Fruit fly (Drosophila melanogaster) whole organism, adult: Measurements from ENCODE around the gene CG15399.

Experiments used
- CG11617 ChIP-seq: fragments of 200-800 bp; sonication (Bioruptor generic); optimal IDR thresholded peaks from 2 replicates; lab custom pipeline; 2017; ENCODE audit warnings: mild to moderate bottlenecking, missing biosample characterization, missing genetic modification reagents, missing genetic modification characterization
- CG33017 ChIP-seq: fragments of 200-800 bp; sonication (Bioruptor generic); optimal IDR thresholded peaks from 2 replicates; lab custom pipeline; 2018; ENCODE audit warnings: missing biosample characterization, mild to moderate bottlenecking, missing genetic modification characterization, moderate library complexity
- CG5204 ChIP-seq: fragments of 200-800 bp; sonication (Bioruptor generic); optimal IDR thresholded peaks from 2 replicates; lab custom pipeline; 2016; ENCODE audit warnings: missing biosample characterization, missing genetic modification characterization
- Clk ChIP-seq: fragments of 200-800 bp; sonication (Bioruptor generic); optimal IDR thresholded peaks from 2 replicates; lab custom pipeline; 2017; ENCODE audit warnings: missing biosample characterization, missing genetic modification characterization
- Crg-1 ChIP-seq: fragments of 200-800 bp; sonication (Bioruptor generic); optimal IDR thresholded peaks from 2 replicates; lab custom pipeline; 2016; ENCODE audit warnings: missing biosample characterization, missing genetic modification characterization
- cnc ChIP-seq, 2 experiments: fragments of >200 bp; optimal IDR thresholded peaks; 2 replicates each; lab custom pipeline; 2017
- ovo ChIP-seq: fragments of 200-800 bp; sonication (Bioruptor generic); optimal IDR thresholded peaks from 2 replicates; lab custom pipeline; 2016; ENCODE audit warnings: missing biosample characterization, missing genetic modification characterization
- pad ChIP-seq: fragments of 200-800 bp; sonication (Bioruptor generic); optimal IDR thresholded peaks from 3 replicates; lab custom pipeline; 2017; ENCODE audit warnings: missing biosample characterization, missing genetic modification characterization, mild to moderate bottlenecking, moderate library complexity, missing genetic modification reagents
- tj ChIP-seq: fragments of 200-800 bp; sonication (Bioruptor generic); optimal IDR thresholded peaks from 3 replicates; lab custom pipeline; 2017; ENCODE audit warnings: missing biosample characterization, mild to moderate bottlenecking, missing genetic modification characterization, moderate library complexity

DNA sequence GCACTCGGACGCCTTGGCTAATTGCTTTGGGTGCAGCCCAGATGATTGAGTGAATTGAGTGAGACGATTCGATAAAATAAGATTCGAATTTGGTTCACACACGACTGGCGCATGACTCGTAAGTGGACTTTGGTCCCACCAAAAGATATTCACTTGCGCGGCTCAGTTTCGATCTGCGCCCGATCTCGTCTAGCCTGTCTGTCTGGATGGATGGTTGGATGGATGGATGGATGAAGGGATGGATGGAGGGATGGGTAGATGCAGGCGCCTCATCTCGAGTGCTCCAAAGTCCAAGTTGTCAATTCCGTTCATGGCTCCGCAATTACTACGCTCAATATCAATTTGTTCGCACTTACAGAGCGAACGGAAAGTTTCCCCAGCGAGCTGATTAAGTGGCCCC, 31.0 kb upstream of the CG15399 start:
- TF ChIP-seq CG33017 (tag; lab: Kevin White, UChicago) (no peak), CG5204 (no peak), ovo (GFP tag; lab: Kevin White, UChicago) (no peak), tj (GFP tag; lab: Kevin White, UChicago) (no peak), cnc (optimal IDR thresholded peaks at IDR 0.05; lab: Kevin White, UChicago) (no peak), pad (GFP tag; lab: Kevin White, UChicago) (no peak), Clk (GFP tag; lab: Kevin White, UChicago) (no peak), Crg-1 (GFP tag; lab: Kevin White, UChicago) (no peak), CG11617 (GFP tag; lab: Kevin White, UChicago) (no peak)
